Fruit fly (Drosophila melanogaster): ENCODE results near the gene mRpL12.

mRpL12 gene

dm6 chr3L:8956669-8957068, at the start of gene mRpL12:
TSS of gene mRpL12 (plus strand) at chr3L:8956791.
- TF ChIP-seq CTCF (optimal IDR thresholded peaks at IDR 0.05) (no peak), CG8478 (optimal IDR thresholded peaks at IDR 0.05) (no peak)

- TF ChIP-seq CTCF (optimal IDR thresholded peaks at IDR 0.05) (no peak), CG8478 (optimal IDR thresholded peaks at IDR 0.05) (no peak)
These were observed 44.3 kb upstream of the mRpL12 start, which contains the start of the genes Tsp66E and mfr for dm6 chr3L:8912332-8912731. TSS of gene Tsp66E (plus strand) at chr3L:8912499. TSS of gene mfr (minus strand) at chr3L:8912671.

dm6 chr3L:8913537-8914108, 43.0 kb upstream of the mRpL12 start:
- TF ChIP-seq CTCF (optimal IDR thresholded peaks at IDR 0.05) (no peak), CG8478 (optimal IDR thresholded peaks at IDR 0.05) (no peak)

- TF ChIP-seq CTCF (optimal IDR thresholded peaks at IDR 0.05), result no peak
- TF ChIP-seq CG8478 (optimal IDR thresholded peaks at IDR 0.05), result no peak
These were observed 36.9 kb upstream of the mRpL12 start for dm6 chr3L:8919678-8920077.

dm6 chr3L:8920710-8921109, 35.9 kb upstream of the mRpL12 start:
- no peak for TF ChIP-seq CG8478 (optimal IDR thresholded peaks at IDR 0.05)
- TF ChIP-seq CTCF (optimal IDR thresholded peaks at IDR 0.05), result no peak

- TF ChIP-seq CTCF (optimal IDR thresholded peaks at IDR 0.05) (no peak), CG8478 (optimal IDR thresholded peaks at IDR 0.05) (no peak)
These were observed 32.1 kb upstream of the mRpL12 start for dm6 chr3L:8924417-8924913.

- TF ChIP-seq CG8478 (optimal IDR thresholded peaks at IDR 0.05), result no peak
- no peak for TF ChIP-seq CTCF (optimal IDR thresholded peaks at IDR 0.05)
These were observed 31.6 kb upstream of the mRpL12 start for dm6 chr3L:8924999-8925398.

dm6 chr3L:8925679-8926078, 30.9 kb upstream of the mRpL12 start:
- no peak for TF ChIP-seq CTCF (optimal IDR thresholded peaks at IDR 0.05)

dm6 chr3L:8929527-8929926, 27.1 kb upstream of the mRpL12 start:
- TF ChIP-seq CTCF (optimal IDR thresholded peaks at IDR 0.05) (no peak), CG8478 (optimal IDR thresholded peaks at IDR 0.05) (no peak)

DNA sequence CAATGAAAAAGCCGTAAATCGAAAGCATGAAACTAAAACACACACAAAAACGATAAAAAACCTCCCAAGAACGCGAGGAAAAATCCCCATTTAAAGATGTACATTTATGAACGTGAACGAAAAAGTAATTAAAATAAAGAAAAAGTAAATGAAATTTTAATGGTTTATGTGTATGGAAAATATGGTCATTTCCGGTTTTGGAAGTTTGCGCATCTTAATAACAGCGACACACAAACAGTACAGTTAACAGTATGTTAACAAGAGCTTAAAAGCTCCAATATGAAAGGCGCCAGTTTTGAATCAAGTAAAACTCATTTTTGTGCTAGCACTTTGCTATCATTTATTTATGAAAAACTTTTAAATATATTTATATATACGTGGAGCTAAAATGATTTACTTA, 24.7 kb upstream of the mRpL12 start:
- TF ChIP-seq CG8478 (optimal IDR thresholded peaks at IDR 0.05) (no peak), CTCF (optimal IDR thresholded peaks at IDR 0.05) (no peak)

- TF ChIP-seq CG8478 (optimal IDR thresholded peaks at IDR 0.05), result no peak
- no peak for TF ChIP-seq CTCF (optimal IDR thresholded peaks at IDR 0.05)
These were observed 16.9 kb upstream of the mRpL12 start for dm6 chr3L:8939654-8940053.

dm6 chr3L:8947848-8948494, 8.6 kb upstream of the mRpL12 start:
- TF ChIP-seq CG8478 (optimal IDR thresholded peaks at IDR 0.05) (no peak), CTCF (optimal IDR thresholded peaks at IDR 0.05) (no peak)

- TF ChIP-seq CG8478 (optimal IDR thresholded peaks at IDR 0.05), result no peak
- TF ChIP-seq CTCF (optimal IDR thresholded peaks at IDR 0.05), result no peak
These were observed 6.8 kb upstream of the mRpL12 start for dm6 chr3L:8949823-8950222.

- TF ChIP-seq CTCF (optimal IDR thresholded peaks at IDR 0.05) (no peak), CG8478 (optimal IDR thresholded peaks at IDR 0.05) (no peak)
These were observed 5.6 kb upstream of the mRpL12 start for dm6 chr3L:8950955-8951354.

- TF ChIP-seq CG8478 (optimal IDR thresholded peaks at IDR 0.05), result no peak
- no peak for TF ChIP-seq CTCF (optimal IDR thresholded peaks at IDR 0.05)
These were observed 5.1 kb upstream of the mRpL12 start for dm6 chr3L:8951507-8951906.

DNA sequence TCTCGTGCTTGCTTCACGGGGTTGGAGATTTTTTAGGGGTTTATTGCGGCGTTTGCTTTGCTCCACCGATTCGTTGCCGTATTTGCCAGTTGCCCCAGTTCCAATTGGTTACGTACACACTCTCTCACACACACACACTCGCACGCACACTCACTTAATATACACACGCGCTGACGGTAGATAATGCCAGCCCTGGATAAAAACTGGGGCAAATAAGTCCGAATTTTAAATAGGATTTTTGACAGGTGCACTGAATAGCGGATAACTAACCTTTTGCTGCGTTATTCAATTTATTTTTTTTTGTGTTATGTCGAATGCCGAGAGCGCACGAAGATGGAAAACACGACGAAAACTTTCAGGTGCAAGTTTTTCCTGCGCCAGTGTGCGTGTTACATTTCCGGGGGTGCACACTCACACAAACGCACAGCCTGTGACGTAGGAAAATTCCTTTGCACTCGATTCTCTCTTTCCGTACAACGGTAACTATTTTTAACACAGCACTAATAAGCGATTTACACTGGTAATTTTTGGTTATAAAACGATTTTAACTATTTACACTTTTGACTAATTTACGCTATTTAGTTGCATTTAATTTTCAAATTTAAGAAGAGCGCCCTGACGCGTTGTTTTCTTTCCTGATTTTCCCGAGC, 3.9 kb upstream of the mRpL12 start:
- TF ChIP-seq CG8478 (optimal IDR thresholded peaks at IDR 0.05), result no peak
- TF ChIP-seq CTCF (optimal IDR thresholded peaks at IDR 0.05), result no peak

All from S2 (cell line).